Worm (Caenorhabditis elegans) whole organism, L1 larva: ENCODE measurements around the gene F21C10.6.

ENCODE experiments used
- C16A3.4 ChIP-seq: fragments of 150-350 bp; optimal IDR thresholded peaks from 2 replicates; lab custom pipeline; 2014; ENCODE audit warnings: missing biosample characterization, missing genetic modification characterization
- Y116A8C.19 ChIP-seq: sonication (generic microtip); optimal IDR thresholded peaks from 2 replicates; lab custom pipeline; 2016; ENCODE audit warnings: missing compliant biosample characterization, missing genetic modification characterization, borderline replicate concordance
- aly-2 ChIP-seq: fragments of 150-350 bp; optimal IDR thresholded peaks from 2 replicates; lab custom pipeline; 2014; ENCODE audit warnings: missing biosample characterization, missing genetic modification characterization
- blmp-1 ChIP-seq: fragments of 150-350 bp; optimal IDR thresholded peaks from 2 replicates; lab custom pipeline; 2014; ENCODE audit warnings: missing biosample characterization, missing genetic modification characterization
- ceh-63 ChIP-seq: fragments of 200-800 bp; sonication (Bioruptor generic); optimal IDR thresholded peaks from 2 replicates; lab custom pipeline; 2018; ENCODE audit warnings: mild to moderate bottlenecking, missing genetic modification characterization, missing compliant biosample characterization
- ceh-8 ChIP-seq: fragments of 200-800 bp; sonication (Bioruptor generic); optimal IDR thresholded peaks from 2 replicates; lab custom pipeline; 2018; ENCODE audit warnings: mild to moderate bottlenecking, missing genetic modification characterization, moderate library complexity, missing compliant biosample characterization
- ceh-82 ChIP-seq, 3 experiments: fragments of 150-350 bp in 1 of 3; sonication (generic microtip) in 2 of 3; optimal IDR thresholded peaks; 2 replicates each; lab custom pipeline; 2014 to 2017; ENCODE audit warnings: missing biosample characterization in 3 of 3, missing genetic modification characterization in 3 of 3
- ceh-88 ChIP-seq: fragments of 200-800 bp; sonication (Bioruptor generic); IDR thresholded peaks from 2 replicates; pipeline ENCODE4 v1.3.6; 2022; ENCODE audit warnings: missing genetic modification characterization, missing compliant biosample characterization
- ceh-90 ChIP-seq: sonication (generic microtip); optimal IDR thresholded peaks from 2 replicates; lab custom pipeline; 2016; ENCODE audit warnings: missing genetic modification characterization, missing compliant biosample characterization
- ces-1 ChIP-seq: fragments of 150-350 bp; optimal IDR thresholded peaks from 2 replicates; lab custom pipeline; 2014; ENCODE audit warnings: missing biosample characterization, missing genetic modification reagents, missing genetic modification characterization
- dsc-1 ChIP-seq: sonication (generic microtip); optimal IDR thresholded peaks from 2 replicates; lab custom pipeline; 2016; ENCODE audit warnings: mild to moderate bottlenecking, missing genetic modification characterization, missing compliant biosample characterization
- efl-1 ChIP-seq, 4 experiments: fragments of 150-350 bp; optimal IDR thresholded peaks in 3 of 4; peaks in 1 of 4; 1 replicate in 1 of 4; 2 replicates in 3 of 4; lab custom pipeline; 2014; ENCODE audit warnings: missing biosample characterization in 2 of 4, missing genetic modification characterization in 2 of 4, missing genetic modification reagents in 2 of 4
- efl-3 ChIP-seq: fragments of 200-800 bp; sonication (Bioruptor generic); optimal IDR thresholded peaks from 2 replicates; lab custom pipeline; 2018; ENCODE audit warnings: mild to moderate bottlenecking, missing genetic modification characterization, missing compliant biosample characterization
- egl-13 ChIP-seq: sonication (generic microtip); optimal IDR thresholded peaks from 2 replicates; lab custom pipeline; 2016; ENCODE audit warnings: missing genotype, missing genetic modification reagents, missing genetic modification characterization, missing compliant biosample characterization
- fkh-4 ChIP-seq: sonication (generic microtip); optimal IDR thresholded peaks from 2 replicates; lab custom pipeline; 2016; ENCODE audit warnings: missing compliant biosample characterization, missing genetic modification characterization, borderline replicate concordance
- grh-1 ChIP-seq: fragments of 200-800 bp; sonication (Bioruptor generic); IDR thresholded peaks from 2 replicates; pipeline ENCODE4 v1.3.6; 2022; ENCODE audit warnings: missing genetic modification reagents, missing genetic modification characterization, missing compliant biosample characterization
- hlh-17 ChIP-seq: fragments of 200-800 bp; sonication (Bioruptor generic); optimal IDR thresholded peaks from 2 replicates; lab custom pipeline; 2018; ENCODE audit warnings: missing genetic modification characterization, mild to moderate bottlenecking, missing compliant biosample characterization, moderate library complexity, borderline replicate concordance
- hlh-4 ChIP-seq: sonication (generic microtip); optimal IDR thresholded peaks from 2 replicates; lab custom pipeline; 2016; ENCODE audit warnings: mild to moderate bottlenecking, missing genetic modification characterization, missing compliant biosample characterization
- hpl-2 ChIP-seq: fragments of 150-350 bp; optimal IDR thresholded peaks from 2 replicates; lab custom pipeline; 2014; ENCODE audit warnings: missing biosample characterization, missing genetic modification reagents, missing genetic modification characterization
- lin-15B ChIP-seq: fragments of 150-350 bp; sonication (generic microtip); optimal IDR thresholded peaks from 3 replicates; lab custom pipeline; 2014; ENCODE audit warnings: missing biosample characterization, missing genetic modification characterization
- lin-35 ChIP-seq, 2 experiments: fragments of 150-350 bp; optimal IDR thresholded peaks; 2 replicates each; lab custom pipeline; 2014; ENCODE audit warnings: missing biosample characterization in 2 of 2, missing genetic modification characterization in 2 of 2, missing genetic modification reagents in 2 of 2
- lin-39 ChIP-seq: fragments of 150-350 bp; optimal IDR thresholded peaks from 2 replicates; lab custom pipeline; 2014; ENCODE audit warnings: missing biosample characterization, missing genetic modification reagents, missing genetic modification characterization
- lir-3 ChIP-seq: sonication (generic microtip); optimal IDR thresholded peaks from 2 replicates; lab custom pipeline; 2016; ENCODE audit warnings: mild to moderate bottlenecking, missing genetic modification characterization, moderate library complexity, missing compliant biosample characterization; ENCODE audit not compliant: poor library complexity
- mdl-1 ChIP-seq, 2 experiments: fragments of 150-350 bp; optimal IDR thresholded peaks; 2 replicates each; lab custom pipeline; 2014 to 2017; ENCODE audit warnings: missing biosample characterization in 2 of 2, missing genetic modification characterization in 2 of 2, inconsistent platforms in 1 of 2
- mef-2 ChIP-seq: fragments of 150-350 bp; optimal IDR thresholded peaks from 2 replicates; lab custom pipeline; 2014; ENCODE audit warnings: missing biosample characterization, missing genetic modification characterization
- nhr-12 ChIP-seq: sonication (generic microtip); optimal IDR thresholded peaks from 2 replicates; lab custom pipeline; 2017; ENCODE audit warnings: missing biosample characterization, missing genetic modification characterization
- nhr-19 ChIP-seq: fragments of 200-800 bp; sonication (Bioruptor generic); conservative IDR thresholded peaks from 2 replicates; pipeline ENCODE4 v1.3.6; 2022; ENCODE audit warnings: missing genetic modification characterization, missing compliant biosample characterization
- nhr-237 ChIP-seq: fragments of 150-350 bp; optimal IDR thresholded peaks from 2 replicates; lab custom pipeline; 2014; ENCODE audit warnings: missing biosample characterization, missing genetic modification characterization
- nhr-28 ChIP-seq: fragments of 150-350 bp; optimal IDR thresholded peaks from 2 replicates; lab custom pipeline; 2014; ENCODE audit warnings: missing biosample characterization, missing genetic modification characterization
- nhr-47 ChIP-seq: sonication (generic microtip); optimal IDR thresholded peaks from 2 replicates; lab custom pipeline; 2016; ENCODE audit warnings: mild to moderate bottlenecking, missing genetic modification characterization, moderate library complexity, missing compliant biosample characterization
- nhr-71 ChIP-seq: sonication (generic microtip); optimal IDR thresholded peaks from 2 replicates; lab custom pipeline; 2016; ENCODE audit warnings: mild to moderate bottlenecking, missing genetic modification characterization, moderate library complexity, missing compliant biosample characterization
- nhr-76 ChIP-seq: sonication (generic microtip); optimal IDR thresholded peaks from 2 replicates; lab custom pipeline; 2017; ENCODE audit warnings: missing biosample characterization, missing genetic modification characterization
- nhr-77 ChIP-seq: fragments of 150-350 bp; optimal IDR thresholded peaks from 2 replicates; lab custom pipeline; 2014; ENCODE audit warnings: missing biosample characterization, missing genetic modification characterization
- nhr-85 ChIP-seq: sonication (generic microtip); peaks from one replicate; lab custom pipeline; 2016; ENCODE audit warnings: missing genetic modification characterization, inconsistent platforms, missing compliant biosample characterization
- nhr-90 ChIP-seq: sonication (generic microtip); optimal IDR thresholded peaks from 2 replicates; lab custom pipeline; 2016; ENCODE audit warnings: mild to moderate bottlenecking, missing genetic modification characterization, missing compliant biosample characterization; ENCODE audit not compliant: poor library complexity
- pag-3 ChIP-seq: sonication (generic microtip); optimal IDR thresholded peaks from 2 replicates; lab custom pipeline; 2017; ENCODE audit warnings: missing genetic modification characterization, mild to moderate bottlenecking, missing compliant biosample characterization, antibody characterized with exemption, borderline replicate concordance; ENCODE audit not compliant: insufficient read depth
- pqm-1 ChIP-seq: sonication (generic microtip); optimal IDR thresholded peaks from 3 replicates; lab custom pipeline; 2017; ENCODE audit warnings: missing biosample characterization, missing genetic modification characterization
- rnt-1 ChIP-seq: sonication (generic microtip); optimal IDR thresholded peaks from 2 replicates; lab custom pipeline; 2016; ENCODE audit warnings: mild to moderate bottlenecking, missing genetic modification characterization, moderate library complexity, missing compliant biosample characterization
- skn-1 ChIP-seq: fragments of 150-350 bp; optimal IDR thresholded peaks from 2 replicates; lab custom pipeline; 2014; ENCODE audit warnings: missing biosample characterization, missing genetic modification characterization
- snu-23 ChIP-seq: sonication (generic microtip); optimal IDR thresholded peaks from 2 replicates; lab custom pipeline; 2016; ENCODE audit warnings: missing genetic modification characterization, missing compliant biosample characterization
- sox-4 ChIP-seq: sonication (generic microtip); optimal IDR thresholded peaks from 2 replicates; lab custom pipeline; 2016; ENCODE audit warnings: missing genetic modification characterization, missing compliant biosample characterization
- sptf-1 ChIP-seq: fragments of 150-350 bp; optimal IDR thresholded peaks from 2 replicates; lab custom pipeline; 2014; ENCODE audit warnings: missing biosample characterization, missing genetic modification characterization
- sup-37 ChIP-seq: fragments of 200-800 bp; sonication (Bioruptor generic); optimal IDR thresholded peaks from 2 replicates; lab custom pipeline; 2018; ENCODE audit warnings: mild to moderate bottlenecking, missing genetic modification characterization, missing compliant biosample characterization
- tlp-1 ChIP-seq: fragments of 150-350 bp; optimal IDR thresholded peaks from 2 replicates; lab custom pipeline; 2014; ENCODE audit warnings: missing biosample characterization, missing genetic modification characterization
- unc-130 ChIP-seq: fragments of 150-350 bp; optimal IDR thresholded peaks from 2 replicates; lab custom pipeline; 2017; ENCODE audit warnings: missing biosample characterization, missing genetic modification characterization, inconsistent platforms
- unc-62 ChIP-seq: fragments of 150-350 bp; optimal IDR thresholded peaks from 2 replicates; lab custom pipeline; 2014; ENCODE audit warnings: missing biosample characterization, missing genetic modification reagents, missing genetic modification characterization
- vab-15 ChIP-seq: sonication (generic microtip); optimal IDR thresholded peaks from 2 replicates; lab custom pipeline; 2017; ENCODE audit warnings: missing genotype, mild to moderate bottlenecking, missing genetic modification characterization, missing compliant biosample characterization
- ztf-11 ChIP-seq, 2 experiments: sonication (generic microtip); optimal IDR thresholded peaks; 2 replicates each; lab custom pipeline; 2016 to 2017; ENCODE audit warnings: missing genetic modification characterization in 2 of 2, missing biosample characterization in 1 of 2, missing compliant biosample characterization in 1 of 2

F21C10.6 gene

ce11 chrV:9159146-9159717 lies 35.0 kb downstream of the F21C10.6 start:
- TF ChIP-seq nhr-90 (tag; lab: Kevin White, UChicago), result peak; percentile 7
- peak; percentile 25 for TF ChIP-seq nhr-71
- TF ChIP-seq aly-2, result peak; percentile 60
- peak; percentile 59 for TF ChIP-seq nhr-85 (tag; lab: Kevin White, UChicago)

ce11 chrV:9160224-9160886 lies 36.1 kb downstream of the F21C10.6 start, which contains the start of gene col-144:
col-144 (minus strand) TSS chrV:9160642.
- TF ChIP-seq ceh-88 (GFP tag; lab: Robert Waterston, UW) (no peak), nhr-77 (tag; lab: Kevin White, UChicago) (no peak), nhr-90 (tag; lab: Kevin White, UChicago) (no peak), vab-15 (tag; lab: Kevin White, UChicago) (no peak), hpl-2 (GFP tag; lab: Kevin White, UChicago) (no peak), mef-2 (tag; lab: Kevin White, UChicago) (no peak), snu-23 (peak; percentile 59), hlh-17 (GFP tag; lab: Kevin White, UChicago) (no peak), unc-62 (no peak), efl-3 (GFP tag; lab: Kevin White, UChicago) (no peak), lin-15B (tag; lab: Kevin White, UChicago) (no peak), ceh-90 (no peak), nhr-71 (peak; percentile 55), sox-4 (tag; lab: Kevin White, UChicago) (no peak), mdl-1 (tag; optimal IDR thresholded peaks at IDR 0.05; lab: Kevin White, UChicago) (no peak), sup-37 (GFP tag; lab: Kevin White, UChicago) (no peak), dsc-1 (tag; lab: Kevin White, UChicago) (no peak), lin-35 (GFP tag; optimal IDR thresholded peaks at IDR 0.05; lab: Kevin White, UChicago) (peak in 1 of 2 experiments; percentile 26), blmp-1 (tag; lab: Kevin White, UChicago) (peak; percentile 38), nhr-12 (no peak), nhr-19 (GFP tag; lab: Robert Waterston, UW) (peak; percentile 39; the same call in 1 of the 2 replicates), egl-13 (tag; lab: Kevin White, UChicago) (no peak), fkh-4 (tag; lab: Kevin White, UChicago) (no peak), pqm-1 (no peak), tlp-1 (tag; lab: Kevin White, UChicago) (no peak), nhr-237 (tag; lab: Kevin White, UChicago) (no peak), hlh-4 (tag; lab: Kevin White, UChicago) (no peak), rnt-1 (tag; lab: Kevin White, UChicago) (no peak), grh-1 (no peak), ztf-11 (tag; optimal IDR thresholded peaks at IDR 0.05; lab: Kevin White, UChicago) (no peak), skn-1 (tag; lab: Kevin White, UChicago) (no peak), pag-3 (tag; lab: Kevin White, UChicago) (no peak), ces-1 (GFP tag; lab: Kevin White, UChicago) (no peak), Y116A8C.19 (tag; lab: Kevin White, UChicago) (no peak), ceh-82 (tag; optimal IDR thresholded peaks at IDR 0.05; lab: Kevin White, UChicago) (no peak), nhr-28 (no peak), ceh-8 (GFP tag; lab: Kevin White, UChicago) (no peak), C16A3.4 (tag; lab: Kevin White, UChicago) (no peak), unc-130 (tag; lab: Kevin White, UChicago) (no peak), lir-3 (tag; lab: Kevin White, UChicago) (no peak), nhr-47 (tag; lab: Kevin White, UChicago) (no peak), sptf-1 (no peak), efl-1 (optimal IDR thresholded peaks at IDR 0.05; lab: Kevin White, UChicago) (no peak), efl-1 (GFP tag; optimal IDR thresholded peaks at IDR 0.05 in 1 of 2; lab: Kevin White, UChicago) (peak in 1 of 2 experiments; percentile 82), ceh-63 (GFP tag; lab: Kevin White, UChicago) (no peak), nhr-76 (tag; lab: Kevin White, UChicago) (no peak), lin-39 (no peak)
